Worm (Caenorhabditis elegans) whole organism, young adult: ENCODE results near the gene D2023.6.

ENCODE experiments used
- B0035.1 ChIP-seq: sonication (generic microtip); optimal IDR thresholded peaks from 2 replicates; lab custom pipeline; 2016; ENCODE audit warnings: missing genetic modification characterization, mild to moderate bottlenecking, missing compliant biosample characterization, missing genotype, missing genetic modification reagents
- C06A6.2 ChIP-seq: fragments of 200-800 bp; sonication (Bioruptor generic); conservative IDR thresholded peaks from 2 replicates; pipeline ENCODE4 v1.3.6; 2022; ENCODE audit warnings: missing genetic modification characterization, missing compliant biosample characterization
- D2030.7 ChIP-seq: fragments of 200-800 bp; sonication (Bioruptor generic); IDR thresholded peaks from 2 replicates; pipeline ENCODE4 v1.3.6; 2022; ENCODE audit warnings: missing genetic modification reagents, missing genetic modification characterization, missing compliant biosample characterization
- F57A8.1 ChIP-seq: fragments of 200-800 bp; sonication (Bioruptor generic); optimal IDR thresholded peaks from 2 replicates; lab custom pipeline; 2018; ENCODE audit warnings: mild to moderate bottlenecking, missing genetic modification characterization, moderate library complexity, missing compliant biosample characterization
- T07F8.4 ChIP-seq: sonication (generic microtip); optimal IDR thresholded peaks from 2 replicates; lab custom pipeline; 2016; ENCODE audit warnings: mild to moderate bottlenecking, missing genetic modification characterization, moderate library complexity, missing compliant biosample characterization
- Y53G8AR.9 ChIP-seq: fragments of 200-800 bp; sonication (Bioruptor generic); conservative IDR thresholded peaks from 2 replicates; pipeline ENCODE4 v1.3.6; 2022; ENCODE audit warnings: missing genetic modification reagents, missing genetic modification characterization, missing compliant biosample characterization
- Y56A3A.18 ChIP-seq: fragments of 200-800 bp; sonication (Bioruptor generic); IDR thresholded peaks from 2 replicates; pipeline ENCODE4 v1.3.6; 2022; ENCODE audit warnings: missing genetic modification reagents, missing genetic modification characterization, missing compliant biosample characterization
- Y79H2A.3 ChIP-seq: fragments of 200-800 bp; sonication (Bioruptor generic); conservative IDR thresholded peaks from 2 replicates; pipeline ENCODE4 v1.3.6; 2022; ENCODE audit warnings: missing genetic modification reagents, missing genetic modification characterization, missing compliant biosample characterization
- ZK185.1 ChIP-seq: sonication (generic microtip); optimal IDR thresholded peaks from 2 replicates; lab custom pipeline; 2016; ENCODE audit warnings: mild to moderate bottlenecking, missing genetic modification characterization, missing compliant biosample characterization; ENCODE audit not compliant: poor library complexity, severe bottlenecking
- akir-1 ChIP-seq: fragments of 200-800 bp; sonication (Bioruptor generic); optimal IDR thresholded peaks from 2 replicates; lab custom pipeline; 2018; ENCODE audit warnings: mild to moderate bottlenecking, missing genetic modification characterization, moderate library complexity, missing compliant biosample characterization
- atf-7 ChIP-seq: sonication (generic microtip); optimal IDR thresholded peaks from 2 replicates; lab custom pipeline; 2017; ENCODE audit warnings: mild to moderate bottlenecking, missing genetic modification characterization, missing compliant biosample characterization
- athp-1 ChIP-seq: sonication (generic microtip); optimal IDR thresholded peaks from 2 replicates; lab custom pipeline; 2017; ENCODE audit warnings: mild to moderate bottlenecking, missing genetic modification characterization, missing compliant biosample characterization
- bed-2 ChIP-seq: fragments of 200-800 bp; sonication (Bioruptor generic); IDR thresholded peaks from 2 replicates; pipeline ENCODE4 v1.3.6; 2022; ENCODE audit warnings: missing genetic modification reagents, missing genetic modification characterization, missing compliant biosample characterization
- ceh-100 ChIP-seq: fragments of 200-800 bp; sonication (Bioruptor generic); IDR thresholded peaks from 2 replicates; pipeline ENCODE4 v1.3.6; 2022; ENCODE audit warnings: missing genetic modification reagents, missing genetic modification characterization, missing compliant biosample characterization
- ceh-27 ChIP-seq: fragments of 200-800 bp; sonication (Bioruptor generic); optimal IDR thresholded peaks from 2 replicates; lab custom pipeline; 2018; ENCODE audit warnings: mild to moderate bottlenecking, missing genetic modification characterization, moderate library complexity, missing compliant biosample characterization
- ceh-58 ChIP-seq: fragments of 200-800 bp; sonication (Bioruptor generic); IDR thresholded peaks from 2 replicates; pipeline ENCODE4 v1.3.6; 2022; ENCODE audit warnings: missing genetic modification characterization, missing compliant biosample characterization
- ceh-91 ChIP-seq: fragments of 200-800 bp; sonication (Bioruptor generic); IDR thresholded peaks from 2 replicates; pipeline ENCODE4 v1.3.6; 2022; ENCODE audit warnings: missing genetic modification reagents, missing genetic modification characterization, missing compliant biosample characterization
- chd-7 ChIP-seq: sonication (generic microtip); optimal IDR thresholded peaks from 2 replicates; lab custom pipeline; 2016; ENCODE audit warnings: mild to moderate bottlenecking, missing genetic modification characterization, moderate library complexity, missing compliant biosample characterization
- dox-1 ChIP-seq: fragments of 200-800 bp; sonication (Bioruptor generic); IDR thresholded peaks from 2 replicates; pipeline ENCODE4 v1.3.6; 2022; ENCODE audit warnings: missing genetic modification reagents, missing genetic modification characterization, missing compliant biosample characterization
- egl-18 ChIP-seq: fragments of 200-800 bp; sonication (Bioruptor generic); IDR thresholded peaks from 2 replicates; pipeline ENCODE4 v1.3.6; 2022; ENCODE audit warnings: missing genetic modification reagents, missing genetic modification characterization, missing compliant biosample characterization
- egl-44 ChIP-seq: fragments of 200-800 bp; sonication (Bioruptor generic); IDR thresholded peaks from 2 replicates; pipeline ENCODE4 v1.3.6; 2022; ENCODE audit warnings: missing genetic modification reagents, missing genetic modification characterization, missing compliant biosample characterization
- ekl-4 ChIP-seq: fragments of 200-800 bp; sonication (Bioruptor generic); IDR thresholded peaks from 2 replicates; pipeline ENCODE4 v1.3.6; 2022; ENCODE audit warnings: missing genetic modification reagents, missing genetic modification characterization, missing compliant biosample characterization
- fkh-3 ChIP-seq: sonication (generic microtip); optimal IDR thresholded peaks from 2 replicates; lab custom pipeline; 2016; ENCODE audit warnings: mild to moderate bottlenecking, missing genetic modification characterization, missing compliant biosample characterization
- hlh-12 ChIP-seq: sonication (generic microtip); optimal IDR thresholded peaks from 2 replicates; lab custom pipeline; 2016; ENCODE audit warnings: missing genetic modification characterization, missing compliant biosample characterization
- hmg-1.2 ChIP-seq: fragments of 200-800 bp; sonication (Bioruptor generic); IDR thresholded peaks from 2 replicates; pipeline ENCODE4 v1.3.6; 2022; ENCODE audit warnings: missing genetic modification reagents, missing genetic modification characterization, missing compliant biosample characterization
- hmg-20 ChIP-seq: fragments of 200-800 bp; sonication (Bioruptor generic); IDR thresholded peaks from 2 replicates; pipeline ENCODE4 v1.3.6; 2022; ENCODE audit warnings: missing genetic modification reagents, missing genetic modification characterization, missing compliant biosample characterization
- lag-1 ChIP-seq: fragments of 200-800 bp; sonication (Bioruptor generic); IDR thresholded peaks from 2 replicates; pipeline ENCODE4 v1.3.6; 2022; ENCODE audit warnings: missing genetic modification reagents, missing genetic modification characterization, missing compliant biosample characterization
- let-607 ChIP-seq, 2 experiments: fragments of 200-800 bp in 1 of 2; sonication (Bioruptor generic) in 1 of 2; sonication (generic microtip) in 1 of 2; optimal IDR thresholded peaks; 2 replicates each; lab custom pipeline; 2016 to 2018; ENCODE audit warnings: mild to moderate bottlenecking in 2 of 2, missing compliant biosample characterization in 2 of 2, missing genetic modification characterization in 2 of 2, moderate library complexity in 2 of 2, missing genotype in 1 of 2
- lin-54 ChIP-seq: fragments of 200-800 bp; sonication (Bioruptor generic); optimal IDR thresholded peaks from 2 replicates; lab custom pipeline; 2018; ENCODE audit warnings: mild to moderate bottlenecking, missing genetic modification characterization, missing compliant biosample characterization
- lsy-27 ChIP-seq: sonication (generic microtip); optimal IDR thresholded peaks from 2 replicates; lab custom pipeline; 2017; ENCODE audit warnings: missing genetic modification characterization, mild to moderate bottlenecking, missing compliant biosample characterization, antibody characterized with exemption, missing genotype, borderline replicate concordance; ENCODE audit not compliant: insufficient read depth
- madf-10 ChIP-seq: sonication (generic microtip); optimal IDR thresholded peaks from 2 replicates; lab custom pipeline; 2016; ENCODE audit warnings: mild to moderate bottlenecking, missing genetic modification characterization, missing compliant biosample characterization
- madf-3 ChIP-seq: fragments of 200-800 bp; sonication (Bioruptor generic); IDR thresholded peaks from 2 replicates; pipeline ENCODE4 v1.3.6; 2022; ENCODE audit warnings: missing genetic modification reagents, missing genetic modification characterization, missing compliant biosample characterization
- mes-4 ChIP-seq: sonication (generic microtip); optimal IDR thresholded peaks from 2 replicates; lab custom pipeline; 2016; ENCODE audit warnings: missing genotype, missing genetic modification characterization, missing compliant biosample characterization
- mxl-1 ChIP-seq: sonication (generic microtip); optimal IDR thresholded peaks from 2 replicates; lab custom pipeline; 2016; ENCODE audit warnings: missing genetic modification characterization, missing compliant biosample characterization
- nfya-1 ChIP-seq: sonication (generic microtip); optimal IDR thresholded peaks from 2 replicates; lab custom pipeline; 2017; ENCODE audit warnings: antibody characterized with exemption, missing compliant biosample characterization, missing genetic modification characterization, borderline replicate concordance; ENCODE audit not compliant: insufficient read depth
- nfyb-1 ChIP-seq: fragments of 200-800 bp; sonication (Bioruptor generic); IDR thresholded peaks from 2 replicates; pipeline ENCODE4 v1.3.6; 2022; ENCODE audit warnings: missing genetic modification reagents, missing genetic modification characterization, missing compliant biosample characterization
- nhr-120 ChIP-seq: fragments of 200-800 bp; sonication (Bioruptor generic); IDR thresholded peaks from 2 replicates; pipeline ENCODE4 v1.3.6; 2022; ENCODE audit warnings: missing genetic modification characterization, missing compliant biosample characterization
- nhr-27 ChIP-seq: fragments of 200-800 bp; sonication (Bioruptor generic); optimal IDR thresholded peaks from 2 replicates; lab custom pipeline; 2018; ENCODE audit warnings: mild to moderate bottlenecking, missing genetic modification characterization, moderate library complexity, missing compliant biosample characterization
- nhr-80 ChIP-seq: sonication (generic microtip); optimal IDR thresholded peaks from 2 replicates; lab custom pipeline; 2016; ENCODE audit warnings: missing genetic modification characterization, missing compliant biosample characterization
- rec-8 ChIP-seq, 2 experiments: sonication (generic microtip); optimal IDR thresholded peaks; 2 replicates each; lab custom pipeline; 2016; ENCODE audit warnings: mild to moderate bottlenecking in 2 of 2, missing genetic modification characterization in 2 of 2, missing genetic modification reagents in 2 of 2, missing genotype in 2 of 2, missing biosample characterization in 1 of 2, missing compliant biosample characterization in 1 of 2, moderate library complexity in 1 of 2
- repo-1 ChIP-seq: sonication (generic microtip); optimal IDR thresholded peaks from 2 replicates; lab custom pipeline; 2017; ENCODE audit warnings: mild to moderate bottlenecking, missing genetic modification characterization, missing compliant biosample characterization
- sdz-38 ChIP-seq: sonication (generic microtip); optimal IDR thresholded peaks from 2 replicates; lab custom pipeline; 2016; ENCODE audit warnings: missing genotype, missing genetic modification characterization, missing compliant biosample characterization
- sea-2 ChIP-seq: fragments of 200-800 bp; sonication (Bioruptor generic); IDR thresholded peaks from 2 replicates; pipeline ENCODE4 v1.3.6; 2022; ENCODE audit warnings: missing genetic modification characterization, missing compliant biosample characterization
- somi-1 ChIP-seq: fragments of 200-800 bp; sonication (Bioruptor generic); optimal IDR thresholded peaks from 2 replicates; lab custom pipeline; 2018; ENCODE audit warnings: mild to moderate bottlenecking, missing genetic modification characterization, missing compliant biosample characterization
- unc-130 ChIP-seq: sonication (generic microtip); optimal IDR thresholded peaks from 2 replicates; lab custom pipeline; 2016; ENCODE audit warnings: missing genetic modification reagents, missing genetic modification characterization, missing compliant biosample characterization
- zfh-2 ChIP-seq: fragments of 200-800 bp; sonication (Bioruptor generic); conservative IDR thresholded peaks from 2 replicates; pipeline ENCODE4 v1.3.6; 2022; ENCODE audit warnings: missing genetic modification reagents, missing genetic modification characterization, missing compliant biosample characterization
- ztf-18 ChIP-seq: sonication (generic microtip); optimal IDR thresholded peaks from 2 replicates; lab custom pipeline; 2016; ENCODE audit warnings: missing genotype, mild to moderate bottlenecking, missing genetic modification characterization, missing compliant biosample characterization
- ztf-26 ChIP-seq: sonication (generic microtip); optimal IDR thresholded peaks from 2 replicates; lab custom pipeline; 2017; ENCODE audit warnings: missing genetic modification characterization, missing compliant biosample characterization
- ztf-28 ChIP-seq: fragments of 200-800 bp; sonication (Bioruptor generic); IDR thresholded peaks from 2 replicates; pipeline ENCODE4 v1.3.6; 2022; ENCODE audit warnings: missing genetic modification reagents, missing genetic modification characterization, missing compliant biosample characterization
- ztf-3 ChIP-seq: fragments of 200-800 bp; sonication (Bioruptor generic); optimal IDR thresholded peaks from 2 replicates; lab custom pipeline; 2018; ENCODE audit warnings: mild to moderate bottlenecking, missing genetic modification characterization, missing compliant biosample characterization

The D2023.6 gene

ce11 chrV:11802508-11802907, 24.6 kb upstream of the D2023.6 start (continued):
- TF ChIP-seq nhr-27 (tag; lab: Kevin White, UChicago) (no peak), ekl-4 (GFP tag; lab: Robert Waterston, UW) (no peak), ztf-3 (GFP tag; lab: Kevin White, UChicago) (no peak), repo-1 (tag; lab: Kevin White, UChicago) (no peak), ztf-26 (tag; lab: Kevin White, UChicago) (peak; percentile 91), rec-8 (tag; optimal IDR thresholded peaks at IDR 0.05; lab: Kevin White, UChicago) (no peak), sea-2 (GFP tag; lab: Robert Waterston, UW) (no peak), nfya-1 (tag; lab: Kevin White, UChicago) (no peak), lag-1 (GFP tag; lab: Robert Waterston, UW) (no peak), madf-10 (tag; lab: Kevin White, UChicago) (no peak), madf-3 (GFP tag; lab: Robert Waterston, UW) (no peak), nhr-80 (tag; lab: Kevin White, UChicago) (peak; percentile 63), Y53G8AR.9 (GFP tag; lab: Robert Waterston, UW) (no peak), zfh-2 (GFP tag; lab: Robert Waterston, UW) (no peak), mes-4 (no peak), ZK185.1 (no peak), atf-7 (tag; lab: Kevin White, UChicago) (peak; percentile 59), dox-1 (GFP tag; lab: Robert Waterston, UW) (no peak), chd-7 (tag; lab: Kevin White, UChicago) (peak; percentile 37), sdz-38 (tag; lab: Kevin White, UChicago) (no peak), egl-18 (no peak), nfyb-1 (GFP tag; lab: Robert Waterston, UW) (no peak), ceh-100 (no peak), ceh-91 (GFP tag; lab: Robert Waterston, UW) (no peak), F57A8.1 (no peak), hmg-1.2 (no peak), unc-130 (no peak), nhr-120 (GFP tag; lab: Robert Waterston, UW) (no peak), B0035.1 (tag; lab: Kevin White, UChicago) (no peak), T07F8.4 (tag; lab: Kevin White, UChicago) (no peak), egl-44 (GFP tag; lab: Robert Waterston, UW) (no peak), mxl-1 (tag; lab: Kevin White, UChicago) (no peak), lin-54 (GFP tag; lab: Kevin White, UChicago) (no peak), bed-2 (no peak), somi-1 (GFP tag; lab: Kevin White, UChicago) (peak; percentile 95), C06A6.2 (GFP tag; lab: Robert Waterston, UW) (peak; percentile 60; the same call in 1 of the 2 replicates), let-607 (tag; optimal IDR thresholded peaks at IDR 0.05; lab: Kevin White, UChicago) (peak in 1 of 2 experiments; percentile 24), D2030.7 (no peak), athp-1 (no peak), ztf-18 (no peak), lsy-27 (tag; lab: Kevin White, UChicago) (no peak), Y56A3A.18 (GFP tag; lab: Robert Waterston, UW) (no peak), hlh-12 (tag; lab: Kevin White, UChicago) (no peak), akir-1 (GFP tag; lab: Kevin White, UChicago) (no peak), ceh-58 (GFP tag; lab: Robert Waterston, UW) (no peak), Y79H2A.3 (no peak), ceh-27 (GFP tag; lab: Kevin White, UChicago) (no peak), ztf-28 (GFP tag; lab: Robert Waterston, UW) (no peak), fkh-3 (tag; lab: Kevin White, UChicago) (no peak), hmg-20 (GFP tag; lab: Robert Waterston, UW) (no peak)
- TF ChIP-seq, all 124 proteins: peak for 14
